ENCODE assay signal across 4 worm cellular contexts in genomic region chrIII:7933235-7933634, ce11.
TF ChIP-seq lines count a peak whose summit lies in the region.

Gene ran-2 (plus strand): TSS chrIII:7933535.

TF ChIP-seq in whole organism, L2 larva, 48 proteins besides CTCF, POLR2A, EP300 and RAD21:
- TF ChIP-seq blmp-1 (tag; optimal IDR thresholded peaks at IDR 0.05; lab: Kevin White, UChicago; ENCODE audit: insufficient read depth) (peak; percentile 6), fos-1 (tag; optimal IDR thresholded peaks at IDR 0.05; lab: Kevin White, UChicago) (peak; percentile 34), Y55F3AM.14 (GFP tag; optimal IDR thresholded peaks at IDR 0.05; lab: Kevin White, UChicago) (no peak)

TF ChIP-seq in whole organism, L3 larva, 47 proteins besides CTCF, POLR2A, EP300 and RAD21:
- TF ChIP-seq nhr-12 (tag; optimal IDR thresholded peaks at IDR 0.05; lab: Kevin White, UChicago) (no peak), elt-2 (tag; optimal IDR thresholded peaks at IDR 0.05; lab: Kevin White, UChicago) (peak; percentile 39), zag-1 (tag; optimal IDR thresholded peaks at IDR 0.05; lab: Kevin White, UChicago) (no peak), ZK546.5 (tag; optimal IDR thresholded peaks at IDR 0.05; lab: Kevin White, UChicago) (no peak), unc-62 (GFP tag; optimal IDR thresholded peaks at IDR 0.05; lab: Kevin White, UChicago) (no peak), nhr-237 (tag; optimal IDR thresholded peaks at IDR 0.05; lab: Kevin White, UChicago) (no peak)

TF ChIP-seq in whole organism, L4 larva, 104 proteins besides CTCF, POLR2A, EP300 and RAD21:
- no peak for TF ChIP-seq ZK337.2 (GFP tag; IDR thresholded peaks at IDR 0.05; lab: Robert Waterston, UW)
- no peak for TF ChIP-seq daf-16 (GFP tag; optimal IDR thresholded peaks at IDR 0.05; lab: Kevin White, UChicago)
- TF ChIP-seq daf-16 (tag; optimal IDR thresholded peaks at IDR 0.05; lab: Kevin White, UChicago): peak; percentile 50
- TF ChIP-seq lin-29 (GFP tag; IDR thresholded peaks at IDR 0.05; lab: Robert Waterston, UW): no peak
- no peak for TF ChIP-seq php-3 (GFP tag; IDR thresholded peaks at IDR 0.05; lab: Robert Waterston, UW)
- TF ChIP-seq pqm-1 (tag; optimal IDR thresholded peaks at IDR 0.05; lab: Kevin White, UChicago): peak; percentile 22
- TF ChIP-seq lir-3 (tag; optimal IDR thresholded peaks at IDR 0.05; lab: Kevin White, UChicago): no peak
- peak; percentile 16 for TF ChIP-seq dve-1 (tag; optimal IDR thresholded peaks at IDR 0.05; lab: Kevin White, UChicago; ENCODE audit: insufficient read depth)
- no peak for TF ChIP-seq Y48G9A.11 (GFP tag; IDR thresholded peaks at IDR 0.05; lab: Robert Waterston, UW)
TF ChIP-seq in whole organism, L4 larva: peak in this region for 3.

TF ChIP-seq in whole organism, young adult, 124 proteins besides CTCF, POLR2A, EP300 and RAD21:
- TF ChIP-seq egl-44 (GFP tag; IDR thresholded peaks at IDR 0.05; lab: Robert Waterston, UW): no peak
- no peak for TF ChIP-seq cebp-1 (GFP tag; IDR thresholded peaks at IDR 0.05; lab: Robert Waterston, UW)
- peak; percentile 85 for TF ChIP-seq cebp-1 (tag; optimal IDR thresholded peaks at IDR 0.05; lab: Kevin White, UChicago)
TF ChIP-seq in whole organism, young adult: peak in this region for 1.
